Worm (Caenorhabditis elegans) whole organism, L3 larva: ENCODE data around the gene K10B3.1.

ENCODE experiments used
- aly-2 ChIP-seq: fragments of 150-350 bp; optimal IDR thresholded peaks from 2 replicates; lab custom pipeline; 2014; ENCODE audit warnings: missing biosample characterization, missing genetic modification characterization
- ama-1 ChIP-seq: fragments of 150-350 bp; optimal IDR thresholded peaks from 2 replicates; lab custom pipeline; 2018
- nhr-237 ChIP-seq: fragments of 150-350 bp; optimal IDR thresholded peaks from 2 replicates; lab custom pipeline; 2014; ENCODE audit warnings: missing biosample characterization, missing genetic modification characterization
- nhr-76 ChIP-seq: fragments of 150-350 bp; sonication (generic microtip); optimal IDR thresholded peaks from 5 replicates; lab custom pipeline; 2014; ENCODE audit warnings: missing biosample characterization, missing genetic modification characterization
- nhr-77 ChIP-seq: fragments of 150-350 bp; optimal IDR thresholded peaks from 2 replicates; lab custom pipeline; 2014; ENCODE audit warnings: missing biosample characterization, missing genetic modification characterization
- ztf-11 ChIP-seq: fragments of 150-350 bp; optimal IDR thresholded peaks from 2 replicates; lab custom pipeline; 2014; ENCODE audit warnings: missing biosample characterization, missing genetic modification characterization

- TF ChIP-seq nhr-77 (tag; lab: Kevin White, UChicago) = no peak
- no peak for TF ChIP-seq nhr-76
- no peak for TF ChIP-seq ama-1 (lab: Kevin White, UChicago)
- TF ChIP-seq aly-2 = no peak
- TF ChIP-seq nhr-237 (tag; lab: Kevin White, UChicago) = no peak
- TF ChIP-seq ztf-11 = no peak
Observed at ce11 chrX:3087647-3088046, 47.6 kb upstream of the K10B3.1 start.
